Fruit fly (Drosophila melanogaster) whole organism, pupa: ENCODE results near the gene maca.

Experiments
- CG12605 ChIP-seq: fragments of 200-800 bp; sonication (Bioruptor generic); IDR thresholded peaks from 2 replicates; pipeline ENCODE4 v1.3.6; 2022; ENCODE audit warnings: missing biosample characterization, missing genetic modification characterization
- CG15710 ChIP-seq: fragments of 200-800 bp; sonication (Bioruptor generic); optimal IDR thresholded peaks from 2 replicates; lab custom pipeline; 2018; ENCODE audit warnings: missing biosample characterization, mild to moderate bottlenecking, missing genetic modification characterization, moderate library complexity
- CG32121 ChIP-seq: fragments of 200-800 bp; sonication (Bioruptor generic); IDR thresholded peaks from 2 replicates; pipeline ENCODE4 v1.3.6; 2022; ENCODE audit warnings: missing biosample characterization, missing genetic modification characterization
- CG34367 ChIP-seq: fragments of 200-800 bp; sonication (Bioruptor generic); optimal IDR thresholded peaks from 2 replicates; lab custom pipeline; 2018; ENCODE audit warnings: missing biosample characterization, mild to moderate bottlenecking, missing genetic modification characterization
- CG4496 ChIP-seq: fragments of 200-800 bp; sonication (Bioruptor generic); IDR thresholded peaks from 3 replicates; pipeline ENCODE4 v1.3.6; 2022; ENCODE audit warnings: missing biosample characterization, missing genetic modification characterization
- CG8301 ChIP-seq: fragments of 200-800 bp; sonication (Bioruptor generic); optimal IDR thresholded peaks from 2 replicates; lab custom pipeline; 2018; ENCODE audit warnings: missing biosample characterization, mild to moderate bottlenecking, missing genetic modification characterization
- CG9948 ChIP-seq: fragments of 200-800 bp; sonication (Bioruptor generic); optimal IDR thresholded peaks from 2 replicates; lab custom pipeline; 2018; ENCODE audit warnings: missing biosample characterization, mild to moderate bottlenecking, missing genetic modification characterization, moderate library complexity
- EcR ChIP-seq: fragments of 200-800 bp; sonication (Bioruptor generic); optimal IDR thresholded peaks from 3 replicates; lab custom pipeline; 2019; ENCODE audit warnings: missing biosample characterization, missing genetic modification characterization, mild to moderate bottlenecking, moderate library complexity, missing genetic modification reagents
- Ets98B ChIP-seq: fragments of 200-800 bp; sonication (Bioruptor generic); IDR thresholded peaks from 2 replicates; pipeline ENCODE4 v1.3.6; 2022; ENCODE audit warnings: missing biosample characterization, missing genetic modification characterization
- Snoo ChIP-seq: fragments of 200-800 bp; sonication (Bioruptor generic); optimal IDR thresholded peaks from 3 replicates; lab custom pipeline; 2017; ENCODE audit warnings: missing biosample characterization, mild to moderate bottlenecking, missing genetic modification characterization, inconsistent platforms
- fd96Ca ChIP-seq: fragments of 200-800 bp; sonication (Bioruptor generic); IDR thresholded peaks from 3 replicates; pipeline ENCODE4 v1.3.6; 2022; ENCODE audit warnings: missing biosample characterization, missing genetic modification characterization
- rn ChIP-seq: fragments of 200-800 bp; sonication (Bioruptor generic); IDR thresholded peaks from 2 replicates; pipeline ENCODE4 v1.3.6; 2022; ENCODE audit warnings: missing biosample characterization, missing genetic modification characterization

DNA sequence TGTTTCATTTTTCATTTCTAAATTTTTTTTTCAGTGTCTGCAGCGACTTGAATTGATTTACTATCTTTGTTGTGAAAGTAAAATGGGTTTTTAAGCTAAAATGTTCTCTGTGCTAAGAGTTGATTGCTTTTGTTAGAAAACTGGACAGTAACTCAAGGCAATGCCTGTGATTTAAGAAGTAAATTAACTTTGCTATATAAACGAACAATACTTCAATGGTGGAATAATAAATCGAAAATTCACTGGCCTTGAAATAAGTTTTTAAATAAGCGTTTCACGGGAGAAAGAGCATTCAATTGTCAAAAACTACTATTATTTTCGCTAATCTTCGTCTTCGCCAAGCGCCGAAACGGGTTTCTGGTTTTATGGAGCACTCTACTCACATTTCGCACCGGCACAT is 46.5 kb downstream of the maca start:
- TF ChIP-seq Ets98B (GFP tag; lab: Robert Waterston, UW), result peak; percentile 57
- no peak for TF ChIP-seq CG15710 (tag; lab: Kevin White, UChicago)
- no peak for TF ChIP-seq rn (GFP tag; lab: Robert Waterston, UW)
- TF ChIP-seq CG9948, result no peak
- TF ChIP-seq Snoo (tag; lab: Kevin White, UChicago), result no peak
- no peak; the same call in 1 of the 3 replicates for TF ChIP-seq CG4496 (GFP tag; lab: Robert Waterston, UW)
- TF ChIP-seq CG32121 (GFP tag; lab: Robert Waterston, UW), result no peak; the same call in 1 of the 2 replicates
- no peak for TF ChIP-seq EcR (GFP tag; lab: Kevin White, UChicago)
- no peak for TF ChIP-seq CG12605 (GFP tag; lab: Robert Waterston, UW)
- TF ChIP-seq CG34367 (tag; lab: Kevin White, UChicago), result no peak
- no peak for TF ChIP-seq fd96Ca (GFP tag; lab: Robert Waterston, UW)
- TF ChIP-seq CG8301 (tag; lab: Kevin White, UChicago), result peak; percentile 50
